Worm (Caenorhabditis elegans): ENCODE measurements around the gene msp-49.

Gene msp-49

ce11 chrII:5237699-5238098 is 43.5 kb downstream of the msp-49 start (continued):
- no peak for TF ChIP-seq ceh-28 (tag; optimal IDR thresholded peaks at IDR 0.05)
- no peak for TF ChIP-seq tag-97 (GFP tag; IDR thresholded peaks at IDR 0.05)
- no peak for TF ChIP-seq lin-39 (tag; optimal IDR thresholded peaks at IDR 0.05)
- TF ChIP-seq pha-4 (GFP tag; IDR thresholded peaks at IDR 0.05) = peak; percentile 56; the same call in 1 of the 2 replicates
- TF ChIP-seq pha-4 (tag; optimal IDR thresholded peaks at IDR 0.05) = no peak
- TF ChIP-seq nhr-76 (tag; optimal IDR thresholded peaks at IDR 0.05) = no peak
- TF ChIP-seq T26A8.4 (GFP tag; IDR thresholded peaks at IDR 0.05) = peak; percentile 45; the same call in 1 of the 2 replicates
- peak; percentile 52; the same call in 1 of the 2 replicates for TF ChIP-seq tra-1 (GFP tag; IDR thresholded peaks at IDR 0.05)
- TF ChIP-seq ceh-44 (GFP tag; IDR thresholded peaks at IDR 0.05) = no peak
- TF ChIP-seq php-3 (GFP tag; IDR thresholded peaks at IDR 0.05) = no peak
- no peak for TF ChIP-seq Y105C5A.15 (GFP tag; IDR thresholded peaks at IDR 0.05)
- no peak for TF ChIP-seq hlh-30 (tag; optimal IDR thresholded peaks at IDR 0.05; ENCODE audit: insufficient read depth)
- no peak for TF ChIP-seq lsy-2 (tag; optimal IDR thresholded peaks at IDR 0.05)
- TF ChIP-seq Y48G9A.11 (GFP tag; IDR thresholded peaks at IDR 0.05) = peak; percentile 58
- TF ChIP-seq lin-29 (GFP tag; IDR thresholded peaks at IDR 0.05) = no peak
- no peak for TF ChIP-seq cey-2 (tag; optimal IDR thresholded peaks at IDR 0.05; ENCODE audit: borderline replicate concordance, insufficient read depth)
- TF ChIP-seq zfp-2 (tag; optimal IDR thresholded peaks at IDR 0.05) = no peak
- no peak for TF ChIP-seq saeg-2 (GFP tag; IDR thresholded peaks at IDR 0.05)
- TF ChIP-seq ceh-62 (tag; optimal IDR thresholded peaks at IDR 0.05) = no peak
- TF ChIP-seq daf-12 (tag; optimal IDR thresholded peaks at IDR 0.05) = no peak
- TF ChIP-seq nhr-77 (tag; optimal IDR thresholded peaks at IDR 0.05) = no peak
- TF ChIP-seq unc-62 (GFP tag; optimal IDR thresholded peaks at IDR 0.05 in 1 of 2) = peak in 1 of 2 experiments; percentile 66
- TF ChIP-seq unc-62 (tag; optimal IDR thresholded peaks at IDR 0.05) = no peak
- TF ChIP-seq Y75B8A.6 (GFP tag; IDR thresholded peaks at IDR 0.05) = no peak
- TF ChIP-seq attf-4 (tag; optimal IDR thresholded peaks at IDR 0.05) = no peak
- no peak for TF ChIP-seq T20F7.1 (GFP tag; optimal IDR thresholded peaks at IDR 0.05)
- TF ChIP-seq nhr-111 (GFP tag; optimal IDR thresholded peaks at IDR 0.05) = no peak
- no peak for TF ChIP-seq lin-13 (GFP tag; optimal IDR thresholded peaks at IDR 0.05)
- TF ChIP-seq unc-39 (tag; optimal IDR thresholded peaks at IDR 0.05) = no peak
- no peak for TF ChIP-seq gei-8 (GFP tag; optimal IDR thresholded peaks at IDR 0.05)
- TF ChIP-seq ztf-7 (tag; optimal IDR thresholded peaks at IDR 0.05) = no peak
- TF ChIP-seq daf-19 (GFP tag; conservative IDR thresholded peaks at IDR 0.05) = no peak
- no peak for TF ChIP-seq fos-1 (tag; optimal IDR thresholded peaks at IDR 0.05)
- no peak for TF ChIP-seq spr-3 (GFP tag; optimal IDR thresholded peaks at IDR 0.05)
- 0 out of 2 replicates have a peak, but pooled peaks have one; percentile 25 for TF ChIP-seq arid-1 (GFP tag; conservative IDR thresholded peaks at IDR 0.05)
- no peak for TF ChIP-seq R02D3.7 (tag; optimal IDR thresholded peaks at IDR 0.05)
- no peak for TF ChIP-seq mep-1 (tag; optimal IDR thresholded peaks at IDR 0.05)
- no peak for TF ChIP-seq ces-1 (GFP tag; optimal IDR thresholded peaks at IDR 0.05)
- no peak for TF ChIP-seq nhr-42 (GFP tag; IDR thresholded peaks at IDR 0.05)
- TF ChIP-seq fkh-10 (GFP tag; optimal IDR thresholded peaks at IDR 0.05) = no peak
- TF ChIP-seq ZK337.2 (GFP tag; IDR thresholded peaks at IDR 0.05) = no peak
- no peak for TF ChIP-seq D1046.2 (GFP tag; IDR thresholded peaks at IDR 0.05)
- TF ChIP-seq madf-9 (GFP tag; conservative IDR thresholded peaks at IDR 0.05) = no peak
- TF ChIP-seq dmd-8 (GFP tag; IDR thresholded peaks at IDR 0.05) = peak; percentile 73; the same call in 1 of the 2 replicates
- peak; percentile 59 for TF ChIP-seq mes-2 (tag; optimal IDR thresholded peaks at IDR 0.05; ENCODE audit: poor library complexity, severe bottlenecking)
- no peak for TF ChIP-seq mdl-1 (tag; optimal IDR thresholded peaks at IDR 0.05)
- TF ChIP-seq sdz-12 (GFP tag; optimal IDR thresholded peaks at IDR 0.05) = no peak
- TF ChIP-seq hlh-11 (tag; optimal IDR thresholded peaks at IDR 0.05) = no peak
- no peak for TF ChIP-seq nhr-6 (tag; optimal IDR thresholded peaks at IDR 0.05)
- no peak for TF ChIP-seq F49E8.2 (tag; optimal IDR thresholded peaks at IDR 0.05; ENCODE audit: borderline replicate concordance)
- no peak for TF ChIP-seq hif-1 (tag; optimal IDR thresholded peaks at IDR 0.05)
- TF ChIP-seq zag-1 (tag; optimal IDR thresholded peaks at IDR 0.05) = no peak
